Fruit fly (Drosophila melanogaster) whole organism, embryonic: ENCODE data around the gene PCNA2.

Experiments
- Atf6 ChIP-seq: fragments of 200-800 bp; sonication (Bioruptor generic); IDR thresholded peaks from 2 replicates; pipeline ENCODE4 v1.3.6; 2022; ENCODE audit warnings: missing biosample characterization, missing genetic modification characterization
- CG10209 ChIP-seq: fragments of 200-800 bp; sonication (Bioruptor generic); optimal IDR thresholded peaks from 3 replicates; lab custom pipeline; 2017; ENCODE audit warnings: missing biosample characterization, mild to moderate bottlenecking, missing genetic modification characterization, missing genetic modification reagents
- CG10431 ChIP-seq: fragments of 200-800 bp; sonication (Bioruptor generic); optimal IDR thresholded peaks from 3 replicates; lab custom pipeline; 2018; ENCODE audit warnings: missing biosample characterization, mild to moderate bottlenecking, missing genetic modification characterization
- CG10462 ChIP-seq: fragments of 200-800 bp; sonication (Bioruptor generic); optimal IDR thresholded peaks from 2 replicates; lab custom pipeline; 2016; ENCODE audit warnings: missing biosample characterization, missing genetic modification characterization
- CG12769 ChIP-seq: fragments of 200-800 bp; sonication (Bioruptor generic); optimal IDR thresholded peaks from 2 replicates; lab custom pipeline; 2019; ENCODE audit warnings: missing biosample characterization, mild to moderate bottlenecking, missing genetic modification characterization, moderate library complexity
- CG12942 ChIP-seq: fragments of 200-800 bp; sonication (Bioruptor generic); optimal IDR thresholded peaks from 3 replicates; lab custom pipeline; 2016; ENCODE audit warnings: missing biosample characterization, missing genetic modification characterization
- CG13624 ChIP-seq: fragments of 200-800 bp; sonication (Bioruptor generic); optimal IDR thresholded peaks from 2 replicates; lab custom pipeline; 2016; ENCODE audit warnings: missing biosample characterization, missing genetic modification characterization
- CG13894 ChIP-seq: fragments of 200-800 bp; sonication (Bioruptor generic); optimal IDR thresholded peaks from 3 replicates; lab custom pipeline; 2018; ENCODE audit warnings: missing biosample characterization, mild to moderate bottlenecking, missing genetic modification characterization, moderate library complexity
- CG14667 ChIP-seq: fragments of 200-800 bp; sonication (Bioruptor generic); IDR thresholded peaks from 2 replicates; pipeline ENCODE4 v1.3.6; 2022; ENCODE audit warnings: missing biosample characterization, missing genetic modification characterization
- CG15269 ChIP-seq: fragments of 200-800 bp; sonication (Bioruptor generic); optimal IDR thresholded peaks from 2 replicates; lab custom pipeline; 2018; ENCODE audit warnings: missing biosample characterization, mild to moderate bottlenecking, missing genetic modification characterization, moderate library complexity
- CG16863 ChIP-seq: fragments of 200-800 bp; sonication (Bioruptor generic); optimal IDR thresholded peaks from 3 replicates; lab custom pipeline; 2016; ENCODE audit warnings: missing biosample characterization, missing genetic modification characterization
- CG17186 ChIP-seq: fragments of 200-800 bp; sonication (Bioruptor generic); optimal IDR thresholded peaks from 3 replicates; lab custom pipeline; 2017; ENCODE audit warnings: missing biosample characterization, missing genetic modification reagents, missing genetic modification characterization
- CG18619 ChIP-seq: fragments of 200-800 bp; sonication (Bioruptor generic); optimal IDR thresholded peaks from 3 replicates; lab custom pipeline; 2017; ENCODE audit warnings: missing biosample characterization, mild to moderate bottlenecking, missing genetic modification characterization
- CG2120 ChIP-seq: fragments of 200-800 bp; sonication (Bioruptor generic); optimal IDR thresholded peaks from 3 replicates; lab custom pipeline; 2016; ENCODE audit warnings: missing biosample characterization, missing genetic modification characterization
- CG2199 ChIP-seq: fragments of 200-800 bp; sonication (Bioruptor generic); IDR thresholded peaks from 3 replicates; pipeline ENCODE4 v1.3.6; 2022; ENCODE audit warnings: missing biosample characterization, missing genetic modification characterization
- CG2889 ChIP-seq: fragments of 200-800 bp; sonication (Bioruptor generic); IDR thresholded peaks from 3 replicates; pipeline ENCODE4 v1.3.6; 2022; ENCODE audit warnings: missing biosample characterization, missing genetic modification characterization
- CG3065 ChIP-seq: fragments of 200-800 bp; sonication (Bioruptor generic); optimal IDR thresholded peaks from 2 replicates; lab custom pipeline; 2016; ENCODE audit warnings: missing biosample characterization, missing genetic modification characterization
- CG32532 ChIP-seq: fragments of 200-800 bp; sonication (Bioruptor generic); IDR thresholded peaks from 2 replicates; pipeline ENCODE4 v1.3.6; 2022; ENCODE audit warnings: missing biosample characterization, missing genetic modification characterization
- CG32767 ChIP-seq: fragments of 200-800 bp; sonication (Bioruptor generic); IDR thresholded peaks from 2 replicates; pipeline ENCODE4 v1.3.6; 2022; ENCODE audit warnings: missing biosample characterization, missing genetic modification characterization
- CG4360 ChIP-seq: fragments of 200-800 bp; sonication (Bioruptor generic); IDR thresholded peaks from 2 replicates; pipeline ENCODE4 v1.3.6; 2022; ENCODE audit warnings: missing biosample characterization, missing genetic modification characterization
- CG5180 ChIP-seq: fragments of 200-800 bp; sonication (Bioruptor generic); optimal IDR thresholded peaks from 3 replicates; lab custom pipeline; 2017; ENCODE audit warnings: missing biosample characterization, missing genetic modification characterization, mild to moderate bottlenecking, moderate library complexity, missing genetic modification reagents
- CG8924 ChIP-seq: fragments of 200-800 bp; optimal IDR thresholded peaks from 3 replicates; lab custom pipeline; 2019; ENCODE audit warnings: missing biosample characterization, mild to moderate bottlenecking, missing genetic modification characterization, moderate library complexity
- CG8944 ChIP-seq: fragments of 200-800 bp; sonication (Bioruptor generic); optimal IDR thresholded peaks from 3 replicates; lab custom pipeline; 2016; ENCODE audit warnings: missing biosample characterization, missing genetic modification characterization
- CG9215 ChIP-seq: fragments of 200-800 bp; sonication (Bioruptor generic); IDR thresholded peaks from 2 replicates; pipeline ENCODE4 v1.3.6; 2022; ENCODE audit warnings: missing biosample characterization, missing genetic modification characterization
- D19B ChIP-seq: fragments of 200-800 bp; sonication (Bioruptor generic); optimal IDR thresholded peaks from 2 replicates; lab custom pipeline; 2017; ENCODE audit warnings: missing biosample characterization, mild to moderate bottlenecking, missing genetic modification characterization
- Dad ChIP-seq: fragments of 200-800 bp; sonication (Bioruptor generic); optimal IDR thresholded peaks from 3 replicates; lab custom pipeline; 2016; ENCODE audit warnings: missing biosample characterization, missing genetic modification characterization
- Dip3 ChIP-seq: fragments of 200-800 bp; sonication (Bioruptor generic); optimal IDR thresholded peaks from 3 replicates; lab custom pipeline; 2016; ENCODE audit warnings: missing biosample characterization, missing genetic modification characterization
- Drgx ChIP-seq: fragments of 200-800 bp; sonication (Bioruptor generic); IDR thresholded peaks from 2 replicates; pipeline ENCODE4 v1.3.6; 2022; ENCODE audit warnings: missing biosample characterization, missing genetic modification characterization
- Fer1 ChIP-seq: fragments of 200-800 bp; sonication (Bioruptor generic); optimal IDR thresholded peaks from 2 replicates; lab custom pipeline; 2017; ENCODE audit warnings: missing biosample characterization, mild to moderate bottlenecking, missing genetic modification characterization
- HHEX ChIP-seq: fragments of 200-800 bp; sonication (Bioruptor generic); optimal IDR thresholded peaks from 3 replicates; lab custom pipeline; 2017; ENCODE audit warnings: missing biosample characterization, mild to moderate bottlenecking, missing genetic modification characterization, missing genetic modification reagents
- Meics ChIP-seq: fragments of 200-800 bp; sonication (Bioruptor generic); optimal IDR thresholded peaks from 2 replicates; lab custom pipeline; 2017; ENCODE audit warnings: missing biosample characterization, mild to moderate bottlenecking, missing genetic modification characterization
- Ptx1 ChIP-seq: fragments of 200-800 bp; sonication (Bioruptor generic); IDR thresholded peaks from 2 replicates; pipeline ENCODE4 v1.3.6; 2022; ENCODE audit warnings: missing biosample characterization, missing genetic modification characterization
- Side ChIP-seq: fragments of 200-800 bp; sonication (Bioruptor generic); optimal IDR thresholded peaks from 2 replicates; lab custom pipeline; 2016; ENCODE audit warnings: missing biosample characterization, missing genetic modification characterization
- Spps ChIP-seq: fragments of 200-800 bp; sonication (Bioruptor generic); optimal IDR thresholded peaks from 2 replicates; lab custom pipeline; 2018; ENCODE audit warnings: missing biosample characterization, mild to moderate bottlenecking, missing genetic modification characterization
- ato ChIP-seq: fragments of 200-800 bp; sonication (Bioruptor generic); IDR thresholded peaks from 2 replicates; pipeline ENCODE4 v1.3.6; 2022; ENCODE audit warnings: missing biosample characterization, missing genetic modification characterization; ENCODE audit not compliant: partially characterized antibody
- fd102C ChIP-seq: fragments of 200-800 bp; sonication (Bioruptor generic); optimal IDR thresholded peaks from 2 replicates; lab custom pipeline; 2018; ENCODE audit warnings: missing biosample characterization, mild to moderate bottlenecking, missing genetic modification characterization, moderate library complexity
- ftz-f1 ChIP-seq: fragments of 200-800 bp; sonication (Bioruptor generic); optimal IDR thresholded peaks from 2 replicates; lab custom pipeline; 2016; ENCODE audit warnings: missing biosample characterization, missing genetic modification characterization
- her ChIP-seq: fragments of 200-800 bp; sonication (Bioruptor generic); optimal IDR thresholded peaks from 2 replicates; lab custom pipeline; 2016; ENCODE audit warnings: missing biosample characterization, missing genetic modification characterization
- lab ChIP-seq: fragments of 200-800 bp; sonication (Bioruptor generic); optimal IDR thresholded peaks from 3 replicates; lab custom pipeline; 2017; ENCODE audit warnings: missing biosample characterization, missing genetic modification characterization, mild to moderate bottlenecking, moderate library complexity, missing genetic modification reagents
- mirr ChIP-seq: fragments of 200-800 bp; sonication (Bioruptor generic); optimal IDR thresholded peaks from 3 replicates; lab custom pipeline; 2018; ENCODE audit warnings: missing biosample characterization, mild to moderate bottlenecking, missing genetic modification characterization
- pfk ChIP-seq: fragments of 200-800 bp; sonication (Bioruptor generic); optimal IDR thresholded peaks from 2 replicates; lab custom pipeline; 2018; ENCODE audit warnings: missing biosample characterization, mild to moderate bottlenecking, missing genetic modification characterization, moderate library complexity
- pros ChIP-seq: fragments of 200-800 bp; sonication (Bioruptor generic); optimal IDR thresholded peaks from 3 replicates; lab custom pipeline; 2019; ENCODE audit warnings: missing biosample characterization, mild to moderate bottlenecking, missing genetic modification characterization, moderate library complexity
- seq ChIP-seq: fragments of 200-800 bp; sonication (Bioruptor generic); IDR thresholded peaks from 2 replicates; pipeline ENCODE4 v1.3.6; 2022; ENCODE audit warnings: missing biosample characterization, missing genetic modification characterization
- tin ChIP-seq: fragments of 200-800 bp; sonication (Bioruptor generic); optimal IDR thresholded peaks from 3 replicates; lab custom pipeline; 2016; ENCODE audit warnings: missing biosample characterization, missing genetic modification characterization
- tio ChIP-seq: fragments of 200-800 bp; sonication (Bioruptor generic); optimal IDR thresholded peaks from 2 replicates; lab custom pipeline; 2017; ENCODE audit warnings: missing biosample characterization, missing genetic modification characterization, inconsistent platforms
- vnd ChIP-seq: fragments of 200-800 bp; sonication (Bioruptor generic); IDR thresholded peaks from 3 replicates; pipeline ENCODE4 v1.3.6; 2022; ENCODE audit warnings: missing biosample characterization, missing genetic modification characterization; ENCODE audit not compliant: partially characterized antibody
- zen ChIP-seq: fragments of 200-800 bp; sonication (Bioruptor generic); optimal IDR thresholded peaks from 3 replicates; lab custom pipeline; 2018; ENCODE audit warnings: missing biosample characterization, mild to moderate bottlenecking, missing genetic modification characterization, moderate library complexity
- zfh1 ChIP-seq: fragments of 200-800 bp; sonication (Bioruptor generic); IDR thresholded peaks from 3 replicates; pipeline ENCODE4 v1.3.6; 2022; ENCODE audit warnings: missing biosample characterization, missing genetic modification characterization
- zfh2 ChIP-seq: fragments of 200-800 bp; sonication (Bioruptor generic); optimal IDR thresholded peaks from 2 replicates; lab custom pipeline; 2016; ENCODE audit warnings: missing biosample characterization, missing genetic modification characterization

Gene PCNA2

DNA sequence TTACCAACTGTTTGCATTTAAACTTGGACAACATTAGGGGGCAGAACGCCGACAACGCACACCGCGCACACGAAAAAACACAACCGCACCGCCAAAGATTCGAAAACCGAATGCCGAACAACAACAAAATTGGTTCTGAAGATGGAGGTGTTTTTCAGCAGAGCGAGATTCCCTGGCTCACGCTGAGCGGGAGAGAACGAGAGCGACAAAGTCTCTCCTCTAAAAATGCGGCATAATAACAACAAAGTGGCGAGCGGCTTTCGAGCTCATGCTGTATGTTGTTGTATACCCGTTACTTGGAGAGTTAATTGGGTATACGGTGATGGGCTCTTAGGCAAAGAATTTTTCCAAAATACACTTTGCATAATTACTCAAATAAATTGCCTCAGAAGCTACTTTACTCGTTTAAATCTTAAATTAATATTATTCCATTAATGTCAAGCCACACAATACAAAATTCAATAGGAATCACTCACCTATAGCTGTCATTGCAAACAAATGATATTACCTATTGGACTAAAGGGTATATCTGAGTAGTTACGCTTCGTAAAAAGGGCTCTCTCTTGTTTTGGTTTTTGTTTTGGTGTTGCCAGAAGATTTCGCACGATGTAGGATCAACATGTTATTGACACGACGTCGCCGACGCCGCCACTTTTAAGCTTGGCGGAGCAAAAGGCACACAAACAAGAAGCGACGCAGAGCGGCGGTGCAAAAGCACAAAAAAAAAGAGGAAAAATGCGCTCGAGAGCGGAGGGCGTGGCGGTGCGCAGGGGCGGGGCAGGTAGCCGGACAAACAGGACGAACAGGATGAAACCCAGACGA lies 11.1 kb downstream of the PCNA2 start (continued):
- TF ChIP-seq ato (no peak), Dip3 (GFP tag; lab: Kevin White, UChicago) (peak; percentile 60), CG2199 (0 out of 3 replicates have a peak, but pooled peaks have one; percentile 15), tin (GFP tag; lab: Kevin White, UChicago) (peak; percentile 51), mirr (GFP tag; lab: Kevin White, UChicago) (peak; percentile 29), Atf6 (GFP tag; lab: Robert Waterston, UW) (peak; percentile 65), fd102C (GFP tag; lab: Kevin White, UChicago) (no peak), CG9215 (GFP tag; lab: Robert Waterston, UW) (peak; percentile 63), ftz-f1 (GFP tag; lab: Kevin White, UChicago) (peak; percentile 9), zfh1 (GFP tag; lab: Robert Waterston, UW) (peak; percentile 64; the same call in 2 of the 3 replicates), CG10209 (peak; percentile 75), Fer1 (GFP tag; lab: Kevin White, UChicago) (peak; percentile 84), CG8944 (GFP tag; lab: Kevin White, UChicago) (no peak), Side (GFP tag; lab: Kevin White, UChicago) (peak; percentile 27), CG8924 (tag; lab: Kevin White, UChicago) (peak; percentile 65), pfk (GFP tag; lab: Kevin White, UChicago) (peak; percentile 60), CG10462 (GFP tag; lab: Kevin White, UChicago) (no peak), pros (GFP tag; lab: Kevin White, UChicago) (no peak), zfh2 (GFP tag; lab: Kevin White, UChicago) (peak; percentile 52), tio (GFP tag; lab: Kevin White, UChicago) (peak; percentile 63), Ptx1 (GFP tag; lab: Robert Waterston, UW) (peak; percentile 72), CG10431 (no peak), Drgx (GFP tag; lab: Robert Waterston, UW) (peak; percentile 81), CG12942 (peak; percentile 28), CG4360 (GFP tag; lab: Robert Waterston, UW) (peak; percentile 94), Dad (GFP tag; lab: Kevin White, UChicago) (peak; percentile 37), her (GFP tag; lab: Kevin White, UChicago) (peak; percentile 16), CG12769 (tag; lab: Kevin White, UChicago) (peak; percentile 78), vnd (GFP tag; lab: Robert Waterston, UW) (no peak), CG2120 (GFP tag; lab: Kevin White, UChicago) (peak; percentile 90), Meics (GFP tag; lab: Kevin White, UChicago) (peak; percentile 79), CG3065 (GFP tag; lab: Kevin White, UChicago) (no peak), CG13624 (GFP tag; lab: Kevin White, UChicago) (no peak), Spps (tag; lab: Kevin White, UChicago) (peak; percentile 44), CG32767 (GFP tag; lab: Robert Waterston, UW) (peak; percentile 26; the same call in 1 of the 2 replicates), CG2889 (GFP tag; lab: Robert Waterston, UW) (no peak), CG15269 (peak; percentile 75), CG32532 (GFP tag; lab: Robert Waterston, UW) (peak; percentile 65), CG17186 (GFP tag; lab: Kevin White, UChicago) (no peak), seq (GFP tag; lab: Robert Waterston, UW) (no peak), lab (GFP tag; lab: Kevin White, UChicago) (peak; percentile 81), CG14667 (GFP tag; lab: Robert Waterston, UW) (peak; percentile 43; the same call in 1 of the 2 replicates), CG18619 (GFP tag; lab: Kevin White, UChicago) (peak; percentile 52), CG5180 (GFP tag; lab: Kevin White, UChicago) (peak; percentile 24), zen (no peak), CG16863 (GFP tag; lab: Kevin White, UChicago) (peak; percentile 27), CG13894 (tag; lab: Kevin White, UChicago) (peak; percentile 79), D19B (GFP tag; lab: Kevin White, UChicago) (peak; percentile 100), HHEX (GFP tag; lab: Kevin White, UChicago) (peak; percentile 70)
